Worm (Caenorhabditis elegans) whole organism, mixed stage, embryonic: ENCODE data around the gene srh-128.

Experiments used
- M03D4.4 ChIP-seq: sonication (generic microtip); optimal IDR thresholded peaks from 2 replicates; lab custom pipeline; 2017; ENCODE audit warnings: mild to moderate bottlenecking, missing genetic modification characterization, missing compliant biosample characterization
- bed-3 ChIP-seq: fragments of 200-800 bp; sonication (Bioruptor generic); optimal IDR thresholded peaks from 3 replicates; lab custom pipeline; 2018; ENCODE audit warnings: mild to moderate bottlenecking, missing genetic modification characterization, moderate library complexity, missing compliant biosample characterization
- blmp-1 ChIP-seq: fragments of 150-350 bp; optimal IDR thresholded peaks from 2 replicates; lab custom pipeline; 2014; ENCODE audit warnings: missing biosample characterization, missing genetic modification characterization
- ceh-39 ChIP-seq: fragments of 150-350 bp; optimal IDR thresholded peaks from 2 replicates; lab custom pipeline; 2014; ENCODE audit warnings: missing biosample characterization, missing genetic modification characterization
- ceh-43 ChIP-seq: fragments of 200-800 bp; sonication (Bioruptor generic); optimal IDR thresholded peaks from 2 replicates; lab custom pipeline; 2018; ENCODE audit warnings: mild to moderate bottlenecking, missing genetic modification characterization, moderate library complexity, missing compliant biosample characterization
- ceh-83 ChIP-seq: fragments of 200-800 bp; sonication (Bioruptor generic); optimal IDR thresholded peaks from 2 replicates; lab custom pipeline; 2018; ENCODE audit warnings: mild to moderate bottlenecking, missing genetic modification characterization, missing compliant biosample characterization
- ces-1 ChIP-seq: fragments of 150-350 bp; optimal IDR thresholded peaks from 2 replicates; lab custom pipeline; 2014; ENCODE audit warnings: missing biosample characterization, missing genetic modification reagents, missing genetic modification characterization
- cnd-1 ChIP-seq: fragments of 200-800 bp; sonication (Bioruptor generic); optimal IDR thresholded peaks from 2 replicates; lab custom pipeline; 2018; ENCODE audit warnings: mild to moderate bottlenecking, missing genetic modification characterization, missing compliant biosample characterization
- drap-1 ChIP-seq: fragments of 200-800 bp; sonication (Bioruptor generic); optimal IDR thresholded peaks from 3 replicates; lab custom pipeline; 2018; ENCODE audit warnings: mild to moderate bottlenecking, missing genetic modification characterization, missing compliant biosample characterization
- elt-1 ChIP-seq: sonication (generic microtip); optimal IDR thresholded peaks from 2 replicates; lab custom pipeline; 2017; ENCODE audit warnings: missing genetic modification characterization, mild to moderate bottlenecking, missing compliant biosample characterization, antibody characterized with exemption, moderate library complexity, borderline replicate concordance; ENCODE audit not compliant: insufficient read depth
- flh-1 ChIP-seq: fragments of 200-800 bp; sonication (Bioruptor generic); optimal IDR thresholded peaks from 2 replicates; lab custom pipeline; 2018; ENCODE audit warnings: mild to moderate bottlenecking, missing genetic modification characterization, moderate library complexity, missing compliant biosample characterization
- ham-2 ChIP-seq: fragments of 200-800 bp; sonication (Bioruptor generic); optimal IDR thresholded peaks from 2 replicates; lab custom pipeline; 2018; ENCODE audit warnings: mild to moderate bottlenecking, missing genetic modification characterization, missing compliant biosample characterization
- lin-13 ChIP-seq: fragments of 150-350 bp; optimal IDR thresholded peaks from 2 replicates; lab custom pipeline; 2014; ENCODE audit warnings: missing biosample characterization, missing genetic modification characterization
- lin-32 ChIP-seq: fragments of 200-800 bp; sonication (Bioruptor generic); optimal IDR thresholded peaks from 2 replicates; lab custom pipeline; 2018; ENCODE audit warnings: mild to moderate bottlenecking, missing genetic modification characterization, missing compliant biosample characterization
- lsy-2 ChIP-seq: fragments of 150-350 bp; optimal IDR thresholded peaks from 2 replicates; lab custom pipeline; 2014; ENCODE audit warnings: missing biosample characterization, missing genetic modification characterization
- mab-5 ChIP-seq: fragments of 150-350 bp; optimal IDR thresholded peaks from 2 replicates; lab custom pipeline; 2014; ENCODE audit warnings: missing biosample characterization, missing genetic modification characterization
- mep-1 ChIP-seq: fragments of 150-350 bp; optimal IDR thresholded peaks from 2 replicates; lab custom pipeline; 2017; ENCODE audit warnings: missing biosample characterization, missing genetic modification reagents, missing genetic modification characterization, inconsistent platforms
- mls-2 ChIP-seq: sonication (generic microtip); optimal IDR thresholded peaks from 2 replicates; lab custom pipeline; 2016; ENCODE audit warnings: mild to moderate bottlenecking, missing genetic modification characterization, moderate library complexity, missing compliant biosample characterization
- nhr-12 ChIP-seq: fragments of 150-350 bp; optimal IDR thresholded peaks from 2 replicates; lab custom pipeline; 2014; ENCODE audit warnings: missing biosample characterization, missing genetic modification characterization
- nhr-2 ChIP-seq: fragments of 150-350 bp; optimal IDR thresholded peaks from 2 replicates; lab custom pipeline; 2014; ENCODE audit warnings: missing biosample characterization, missing genetic modification characterization
- nhr-237 ChIP-seq: fragments of 150-350 bp; optimal IDR thresholded peaks from 2 replicates; lab custom pipeline; 2014; ENCODE audit warnings: missing biosample characterization, missing genetic modification characterization
- nhr-28 ChIP-seq: fragments of 150-350 bp; optimal IDR thresholded peaks from 2 replicates; lab custom pipeline; 2014; ENCODE audit warnings: missing biosample characterization, missing genetic modification characterization
- nhr-76 ChIP-seq: sonication (generic microtip); optimal IDR thresholded peaks from 2 replicates; lab custom pipeline; 2017; ENCODE audit warnings: missing biosample characterization, missing genetic modification characterization
- pha-4 ChIP-seq: fragments of 150-350 bp; optimal IDR thresholded peaks from 2 replicates; lab custom pipeline; 2018; ENCODE audit warnings: missing biosample characterization, missing genetic modification reagents, missing genetic modification characterization
- sem-2 ChIP-seq: fragments of 200-800 bp; sonication (Bioruptor generic); optimal IDR thresholded peaks from 2 replicates; lab custom pipeline; 2018; ENCODE audit warnings: mild to moderate bottlenecking, missing genetic modification characterization, missing compliant biosample characterization
- snpc-4 ChIP-seq: fragments of 150-350 bp; optimal IDR thresholded peaks from 2 replicates; lab custom pipeline; 2014; ENCODE audit warnings: missing biosample characterization, missing genetic modification characterization
- sptf-1 ChIP-seq: sonication (generic microtip); optimal IDR thresholded peaks from 2 replicates; lab custom pipeline; 2017; ENCODE audit warnings: mild to moderate bottlenecking, missing genetic modification characterization, moderate library complexity, missing compliant biosample characterization
- tbx-8 ChIP-seq: fragments of 200-800 bp; sonication (Bioruptor generic); optimal IDR thresholded peaks from 2 replicates; lab custom pipeline; 2018; ENCODE audit warnings: mild to moderate bottlenecking, missing genetic modification characterization, moderate library complexity, missing compliant biosample characterization
- unc-120 ChIP-seq: sonication (generic microtip); optimal IDR thresholded peaks from 2 replicates; lab custom pipeline; 2017; ENCODE audit warnings: missing genetic modification characterization, missing compliant biosample characterization; ENCODE audit not compliant: poor library complexity, severe bottlenecking
- unc-39 ChIP-seq: fragments of 150-350 bp; optimal IDR thresholded peaks from 2 replicates; lab custom pipeline; 2014; ENCODE audit warnings: missing biosample characterization, missing genetic modification characterization
- unc-62 ChIP-seq: fragments of 150-350 bp; optimal IDR thresholded peaks from 2 replicates; lab custom pipeline; 2014; ENCODE audit warnings: missing biosample characterization, missing genetic modification reagents, missing genetic modification characterization
- zip-8 ChIP-seq: fragments of 150-350 bp; optimal IDR thresholded peaks from 2 replicates; lab custom pipeline; 2014; ENCODE audit warnings: missing biosample characterization, missing genetic modification characterization
- ztf-11 ChIP-seq: fragments of 150-350 bp; optimal IDR thresholded peaks from 2 replicates; lab custom pipeline; 2014; ENCODE audit warnings: missing biosample characterization, missing genetic modification characterization

Gene srh-128

DNA sequence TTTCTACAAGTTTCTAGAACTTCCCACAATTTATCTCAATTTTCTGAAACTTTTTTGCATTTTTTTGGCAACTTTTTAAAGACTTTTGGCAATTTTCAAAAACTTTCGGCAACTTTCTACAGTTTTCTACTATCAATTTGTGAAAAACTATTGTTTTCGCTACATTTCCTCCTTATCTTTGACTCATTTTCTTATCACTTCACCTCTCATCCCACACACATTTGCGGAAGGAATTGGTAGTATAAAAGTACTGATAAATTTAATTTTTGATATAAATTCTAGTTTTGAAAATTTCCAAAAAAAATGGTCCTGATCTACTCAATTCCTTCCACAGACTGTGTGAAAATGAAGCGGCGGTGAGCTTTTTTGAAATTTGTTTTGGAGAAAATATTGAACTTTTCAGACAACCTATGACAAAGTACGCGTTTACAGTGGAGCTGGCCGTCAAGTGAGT is 44.5 kb upstream of the srh-128 start, which contains the start of gene F29A7.4:
Gene F29A7.4 (plus strand): TSS at position 404 of the 454 bp plus-strand sequence.
- no peak for TF ChIP-seq blmp-1 (tag; lab: Kevin White, UChicago)
- TF ChIP-seq lsy-2 (tag; lab: Kevin White, UChicago): no peak
- TF ChIP-seq zip-8 (tag; lab: Kevin White, UChicago): no peak
- no peak for TF ChIP-seq snpc-4 (tag; lab: Kevin White, UChicago)
- no peak for TF ChIP-seq ceh-83 (GFP tag; lab: Kevin White, UChicago)
- no peak for TF ChIP-seq elt-1 (tag; lab: Kevin White, UChicago)
- TF ChIP-seq ztf-11 (tag; lab: Kevin White, UChicago): no peak
- no peak for TF ChIP-seq cnd-1
- TF ChIP-seq bed-3: no peak
- no peak for TF ChIP-seq ceh-39 (tag; lab: Kevin White, UChicago)

DNA sequence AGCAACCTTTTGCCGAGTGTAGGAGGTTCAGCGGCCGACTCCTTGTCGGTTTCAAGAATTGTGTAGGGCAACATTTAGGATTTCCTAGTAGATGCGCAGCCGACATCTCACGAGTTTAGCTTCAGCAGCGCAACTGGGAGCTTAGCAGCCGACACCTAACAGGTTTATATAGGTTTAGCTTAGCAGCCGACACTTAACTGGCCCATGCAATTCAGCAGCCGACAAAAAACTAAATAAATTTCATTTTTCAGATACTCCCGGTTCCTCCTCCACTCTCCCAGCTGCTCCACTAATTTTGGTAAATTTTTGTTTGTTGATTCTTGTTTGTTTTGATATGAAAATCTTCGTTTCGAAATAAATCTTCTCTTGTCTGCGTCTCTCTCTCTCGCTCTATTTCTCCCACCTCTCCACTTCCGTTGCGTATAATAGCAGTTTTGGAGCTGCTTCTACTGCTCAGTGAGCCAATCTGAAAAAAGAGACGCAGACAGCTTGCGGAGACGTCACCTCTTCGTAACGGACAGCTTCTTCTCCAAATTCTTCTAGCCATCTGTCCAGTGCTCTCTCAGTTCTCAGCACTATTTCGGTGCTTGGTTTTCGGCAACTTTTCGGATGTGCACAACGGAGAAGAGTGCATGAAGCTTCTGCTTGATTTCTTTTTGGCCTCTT is 43.0 kb upstream of the srh-128 start:
- TF ChIP-seq unc-62 (peak; percentile 73), mep-1 (tag; lab: Kevin White, UChicago) (peak; percentile 48), ces-1 (GFP tag; lab: Kevin White, UChicago) (peak; percentile 80), unc-120 (tag; lab: Kevin White, UChicago) (no peak)

DNA sequence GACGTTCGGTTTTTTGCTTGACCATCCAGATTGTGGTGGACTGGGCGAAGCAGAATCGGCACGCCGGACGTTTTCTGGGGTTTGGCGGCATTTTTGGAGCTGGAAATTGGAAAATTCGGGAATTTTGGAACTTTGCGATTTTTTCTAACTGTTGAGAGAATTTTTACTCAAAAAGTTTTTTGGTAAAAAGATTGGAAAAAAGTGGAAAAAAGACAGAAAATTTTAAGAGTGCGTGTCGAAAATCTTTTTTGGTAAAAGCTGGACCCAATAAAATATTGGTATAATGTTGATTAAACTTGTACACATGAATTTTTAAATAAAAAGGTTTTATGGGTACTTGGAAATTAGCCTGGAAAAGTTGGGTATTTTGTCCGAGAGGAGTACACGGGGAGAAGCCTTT is 37.2 kb upstream of the srh-128 start, which contains the start of gene T05A8.7:
Gene T05A8.7 (minus strand): TSS at position 101 of the 400 bp plus-strand sequence.
- TF ChIP-seq snpc-4 (tag; lab: Kevin White, UChicago) (no peak), unc-120 (tag; lab: Kevin White, UChicago) (no peak), ztf-11 (tag; lab: Kevin White, UChicago) (no peak), nhr-237 (tag; lab: Kevin White, UChicago) (no peak), tbx-8 (GFP tag; lab: Kevin White, UChicago) (no peak), blmp-1 (tag; lab: Kevin White, UChicago) (no peak), ceh-39 (tag; lab: Kevin White, UChicago) (no peak), sem-2 (no peak)

DNA sequence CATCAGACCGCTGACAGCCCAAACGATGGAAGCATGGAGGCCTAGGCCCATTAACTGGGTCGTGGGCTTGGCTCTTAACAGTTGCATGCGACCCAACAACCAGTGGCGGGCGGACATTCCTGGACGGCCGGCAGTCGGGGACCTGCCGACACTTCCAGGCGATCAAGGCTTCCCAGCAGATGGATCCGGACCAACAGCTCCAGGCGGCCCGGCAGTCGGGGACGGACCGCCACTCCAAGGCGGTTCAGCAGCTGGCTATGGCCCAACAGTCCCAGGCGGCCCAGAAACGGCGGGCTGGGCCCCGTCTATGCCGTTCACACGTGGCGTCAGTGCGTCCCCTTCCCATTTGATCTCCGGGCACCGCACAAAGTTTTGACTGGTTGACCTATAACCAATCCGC is 36.3 kb upstream of the srh-128 start:
- TF ChIP-seq M03D4.4 (tag; lab: Kevin White, UChicago) (no peak), ces-1 (GFP tag; lab: Kevin White, UChicago) (no peak), nhr-12 (tag; lab: Kevin White, UChicago) (no peak), ceh-43 (GFP tag; lab: Kevin White, UChicago) (no peak), sem-2 (no peak), mab-5 (tag; lab: Kevin White, UChicago) (no peak), unc-62 (no peak), lin-13 (tag; lab: Kevin White, UChicago) (no peak), nhr-76 (tag; lab: Kevin White, UChicago) (no peak), sptf-1 (tag; lab: Kevin White, UChicago) (no peak), flh-1 (GFP tag; lab: Kevin White, UChicago) (no peak), pha-4 (tag; lab: Kevin White, UChicago) (no peak), drap-1 (no peak), cnd-1 (no peak), mls-2 (tag; lab: Kevin White, UChicago) (no peak), snpc-4 (tag; lab: Kevin White, UChicago) (no peak), nhr-2 (no peak)

DNA sequence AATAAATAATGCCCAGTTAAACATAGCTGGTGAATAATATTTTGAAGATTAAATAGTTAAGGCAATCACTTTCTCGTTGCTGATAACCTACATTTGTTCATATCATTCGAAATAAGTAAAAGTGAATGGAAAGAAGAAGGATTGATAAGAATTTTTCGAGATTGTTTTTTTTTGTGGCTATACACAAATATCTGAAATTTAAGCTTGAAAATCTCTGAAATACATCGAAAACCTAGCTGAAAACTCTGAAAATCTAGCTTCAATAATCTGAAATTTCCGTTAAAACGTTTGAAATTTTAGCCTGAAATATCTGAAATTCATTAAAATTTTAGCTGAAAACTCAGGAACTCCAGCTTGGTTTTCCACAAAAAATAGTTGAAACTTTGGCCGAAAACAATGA is 34.5 kb upstream of the srh-128 start, which contains the start of gene T05A8.6:
Gene T05A8.6 (minus strand): TSS at position 101 of the 400 bp plus-strand sequence.
- TF ChIP-seq unc-120 (tag; lab: Kevin White, UChicago) (no peak), ham-2 (no peak), ztf-11 (tag; lab: Kevin White, UChicago) (no peak), sem-2 (no peak), nhr-28 (no peak), lin-32 (no peak), zip-8 (tag; lab: Kevin White, UChicago) (no peak), mls-2 (tag; lab: Kevin White, UChicago) (no peak), unc-62 (no peak), M03D4.4 (tag; lab: Kevin White, UChicago) (no peak), nhr-2 (no peak), blmp-1 (tag; lab: Kevin White, UChicago) (no peak), flh-1 (GFP tag; lab: Kevin White, UChicago) (no peak), ceh-83 (GFP tag; lab: Kevin White, UChicago) (no peak), unc-39 (tag; lab: Kevin White, UChicago) (no peak), nhr-237 (tag; lab: Kevin White, UChicago) (no peak), ceh-39 (tag; lab: Kevin White, UChicago) (no peak), cnd-1 (no peak), mab-5 (tag; lab: Kevin White, UChicago) (no peak)
